Worm (Caenorhabditis elegans) whole organism, L4/young adult: ENCODE results near the gene osta-2.

ENCODE experiments used
- W03F9.2 ChIP-seq: fragments of 150-350 bp; optimal IDR thresholded peaks from 2 replicates; lab custom pipeline; 2014; ENCODE audit warnings: missing biosample characterization, missing genetic modification characterization
- dao-5 ChIP-seq: sonication (generic microtip); optimal IDR thresholded peaks from 2 replicates; lab custom pipeline; 2016; ENCODE audit warnings: missing genotype, missing genetic modification characterization, moderate library complexity, missing compliant biosample characterization
- him-1 ChIP-seq: sonication (generic microtip); optimal IDR thresholded peaks from 2 replicates; lab custom pipeline; 2016; ENCODE audit warnings: missing genotype, missing genetic modification reagents, missing genetic modification characterization, missing compliant biosample characterization

DNA sequence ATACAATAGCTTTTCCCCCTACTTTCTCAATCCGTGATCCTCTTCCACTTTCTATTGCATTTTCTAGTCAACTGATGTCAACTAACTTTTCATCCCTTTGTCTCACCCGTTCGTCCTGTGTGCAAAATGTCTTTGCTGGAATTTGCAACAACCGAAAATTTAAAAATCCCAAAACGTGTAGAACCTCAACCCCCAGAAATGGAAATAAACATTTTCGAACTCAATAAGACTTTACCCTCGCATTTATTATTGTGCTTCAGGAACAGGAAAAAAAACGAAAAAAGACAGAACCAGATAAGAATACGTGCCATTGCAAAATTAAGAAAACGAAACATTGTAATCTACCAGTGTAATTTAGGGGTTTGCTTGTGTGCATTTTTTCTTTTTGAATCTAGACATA, 4.6 kb downstream of the osta-2 start:
- TF ChIP-seq him-1 (tag; lab: Kevin White, UChicago) (no peak), W03F9.2 (tag; lab: Kevin White, UChicago) (no peak), dao-5 (no peak)
